Fruit fly (Drosophila melanogaster) whole organism: ENCODE results near the gene Desi.

Source experiments
- CG8478 ChIP-seq: fragments of >200 bp; optimal IDR thresholded peaks from 2 replicates; lab custom pipeline; 2018; ENCODE audit warnings: inconsistent platforms
- EcR ChIP-seq, 2 experiments: fragments of >200 bp; optimal IDR thresholded peaks; 2 replicates each; lab custom pipeline; 2017; ENCODE audit warnings: missing biosample characterization in 2 of 2, missing genetic modification characterization in 2 of 2, missing genetic modification reagents in 2 of 2
- psq ChIP-seq: fragments of >200 bp; optimal IDR thresholded peaks from 2 replicates; lab custom pipeline; 2017

DNA sequence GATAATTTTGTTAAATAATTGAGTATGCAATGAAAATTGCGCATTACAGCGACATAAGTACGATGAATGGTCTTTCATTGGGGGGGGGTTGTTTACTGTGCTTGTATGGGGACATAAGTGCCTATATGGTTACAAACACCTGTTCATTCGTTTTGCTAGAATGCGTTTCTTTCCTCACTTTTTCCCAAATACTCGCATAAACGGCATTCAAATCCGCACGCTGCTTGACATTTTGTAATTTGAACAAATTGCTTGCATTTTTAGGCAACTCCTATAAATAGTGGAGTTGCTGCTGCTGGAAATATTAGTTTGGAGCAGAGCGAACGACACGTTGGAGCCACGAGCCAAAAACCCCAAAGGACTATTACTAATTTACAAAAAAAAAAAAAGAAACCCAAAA lies at the start of gene Desi:
- TF ChIP-seq psq (lab: Kevin White, UChicago) (no peak), EcR (GFP tag; optimal IDR thresholded peaks at IDR 0.05; lab: Kevin White, UChicago) (no peak), CG8478 (no peak)
